Fruit fly (Drosophila melanogaster) whole organism, embryonic: ENCODE results near the gene P5CDh2.

Source experiments
- Abd-B ChIP-seq: fragments of 200-800 bp; sonication (Bioruptor generic); optimal IDR thresholded peaks from 2 replicates; lab custom pipeline; 2018; ENCODE audit warnings: missing biosample characterization, mild to moderate bottlenecking, missing genetic modification characterization, moderate library complexity
- BEAF-32 ChIP-seq: fragments of 200-800 bp; sonication (Bioruptor generic); optimal IDR thresholded peaks from 3 replicates; lab custom pipeline; 2017; ENCODE audit warnings: missing biosample characterization, missing genetic modification characterization, mild to moderate bottlenecking, moderate library complexity, missing genetic modification reagents
- CG10431 ChIP-seq: fragments of 200-800 bp; sonication (Bioruptor generic); optimal IDR thresholded peaks from 3 replicates; lab custom pipeline; 2018; ENCODE audit warnings: missing biosample characterization, mild to moderate bottlenecking, missing genetic modification characterization
- CG10959 ChIP-seq: fragments of 200-800 bp; sonication (Bioruptor generic); IDR thresholded peaks from 2 replicates; pipeline ENCODE4 v1.3.6; 2022; ENCODE audit warnings: missing biosample characterization, missing genetic modification characterization
- CG12219 ChIP-seq: fragments of 200-800 bp; sonication (Bioruptor generic); optimal IDR thresholded peaks from 3 replicates; lab custom pipeline; 2018; ENCODE audit warnings: missing biosample characterization, mild to moderate bottlenecking, missing genetic modification characterization
- CG14667 ChIP-seq: fragments of 200-800 bp; sonication (Bioruptor generic); IDR thresholded peaks from 2 replicates; pipeline ENCODE4 v1.3.6; 2022; ENCODE audit warnings: missing biosample characterization, missing genetic modification characterization
- CG14860 ChIP-seq: fragments of 200-800 bp; sonication (Bioruptor generic); IDR thresholded peaks from 3 replicates; pipeline ENCODE4 v1.3.6; 2022; ENCODE audit warnings: missing biosample characterization, missing genetic modification characterization; ENCODE audit not compliant: partially characterized antibody
- CG15269 ChIP-seq: fragments of 200-800 bp; sonication (Bioruptor generic); optimal IDR thresholded peaks from 2 replicates; lab custom pipeline; 2018; ENCODE audit warnings: missing biosample characterization, mild to moderate bottlenecking, missing genetic modification characterization, moderate library complexity
- CG15479 ChIP-seq: fragments of 200-800 bp; sonication (Bioruptor generic); optimal IDR thresholded peaks from 3 replicates; lab custom pipeline; 2019; ENCODE audit warnings: missing biosample characterization, mild to moderate bottlenecking, missing genetic modification characterization, moderate library complexity
- CG17385 ChIP-seq: fragments of 200-800 bp; sonication (Bioruptor generic); optimal IDR thresholded peaks from 3 replicates; lab custom pipeline; 2018; ENCODE audit warnings: missing biosample characterization, mild to moderate bottlenecking, missing genetic modification characterization
- CG1792 ChIP-seq: fragments of 200-800 bp; sonication (Bioruptor generic); optimal IDR thresholded peaks from 2 replicates; lab custom pipeline; 2016; ENCODE audit warnings: missing biosample characterization, missing genetic modification characterization
- CG18476 ChIP-seq: fragments of 200-800 bp; sonication (Bioruptor generic); optimal IDR thresholded peaks from 2 replicates; lab custom pipeline; 2016; ENCODE audit warnings: missing biosample characterization, mild to moderate bottlenecking, missing genetic modification characterization
- CG34422 ChIP-seq: fragments of 200-800 bp; sonication (Bioruptor generic); IDR thresholded peaks from 3 replicates; pipeline ENCODE4 v1.3.6; 2022; ENCODE audit warnings: missing biosample characterization, missing genetic modification characterization
- CG3995 ChIP-seq: fragments of 200-800 bp; sonication (Bioruptor generic); optimal IDR thresholded peaks from 3 replicates; lab custom pipeline; 2016; ENCODE audit warnings: missing biosample characterization, missing genetic modification characterization
- CG42726 ChIP-seq: fragments of 200-800 bp; sonication (Bioruptor generic); IDR thresholded peaks from 2 replicates; pipeline ENCODE4 v1.3.6; 2022; ENCODE audit warnings: missing biosample characterization, missing genetic modification characterization; ENCODE audit not compliant: partially characterized antibody
- CG6272 ChIP-seq: fragments of 200-800 bp; sonication (Bioruptor generic); IDR thresholded peaks from 2 replicates; pipeline ENCODE4 v1.3.6; 2022; ENCODE audit warnings: missing biosample characterization, missing genetic modification characterization
- CG6689 ChIP-seq: fragments of 200-800 bp; sonication (Bioruptor generic); IDR thresholded peaks from 2 replicates; pipeline ENCODE4 v1.3.6; 2022; ENCODE audit warnings: missing biosample characterization, missing genetic modification characterization
- CG7745 ChIP-seq: fragments of 200-800 bp; sonication (Bioruptor generic); optimal IDR thresholded peaks from 2 replicates; lab custom pipeline; 2018; ENCODE audit warnings: missing biosample characterization, mild to moderate bottlenecking, missing genetic modification characterization, moderate library complexity
- CG9609 ChIP-seq: fragments of 200-800 bp; sonication (Bioruptor generic); optimal IDR thresholded peaks from 3 replicates; lab custom pipeline; 2016; ENCODE audit warnings: missing biosample characterization, missing genetic modification characterization
- CkIIα-i1 ChIP-seq: fragments of 200-800 bp; sonication (Bioruptor generic); IDR thresholded peaks from 2 replicates; pipeline ENCODE4 v1.3.6; 2022; ENCODE audit warnings: missing biosample characterization, missing genetic modification characterization
- Dbx ChIP-seq: fragments of 200-800 bp; sonication (Bioruptor generic); IDR thresholded peaks from 3 replicates; pipeline ENCODE4 v1.3.6; 2022; ENCODE audit warnings: missing biosample characterization, missing genetic modification characterization
- Dek ChIP-seq: fragments of 200-800 bp; sonication (Bioruptor generic); optimal IDR thresholded peaks from 3 replicates; lab custom pipeline; 2019; ENCODE audit warnings: missing biosample characterization, mild to moderate bottlenecking, missing genetic modification characterization, moderate library complexity
- Doc2 ChIP-seq: fragments of 200-800 bp; sonication (Bioruptor generic); IDR thresholded peaks from 2 replicates; pipeline ENCODE4 v1.3.6; 2022; ENCODE audit warnings: missing biosample characterization, missing genetic modification characterization
- Lim3 ChIP-seq: fragments of 200-800 bp; sonication (Bioruptor generic); IDR thresholded peaks from 2 replicates; pipeline ENCODE4 v1.3.6; 2022; ENCODE audit warnings: missing biosample characterization, missing genetic modification characterization
- NfI ChIP-seq: fragments of 200-800 bp; sonication (Bioruptor generic); optimal IDR thresholded peaks from 3 replicates; lab custom pipeline; 2018; ENCODE audit warnings: missing biosample characterization, mild to moderate bottlenecking, missing genetic modification characterization, moderate library complexity
- Opbp ChIP-seq: fragments of 200-800 bp; sonication (Bioruptor generic); IDR thresholded peaks from 3 replicates; pipeline ENCODE4 v1.3.6; 2022; ENCODE audit warnings: missing biosample characterization, missing genetic modification characterization; ENCODE audit not compliant: partially characterized antibody
- Rfx ChIP-seq: fragments of 200-800 bp; sonication (Bioruptor generic); IDR thresholded peaks from 2 replicates; pipeline ENCODE4 v1.3.6; 2022; ENCODE audit warnings: missing biosample characterization, missing genetic modification characterization
- Rx ChIP-seq: fragments of 200-800 bp; sonication (Bioruptor generic); IDR thresholded peaks from 2 replicates; pipeline ENCODE4 v1.3.6; 2022; ENCODE audit warnings: missing biosample characterization, missing genetic modification characterization
- ase ChIP-seq: fragments of 200-800 bp; sonication (Bioruptor generic); IDR thresholded peaks from 3 replicates; pipeline ENCODE4 v1.3.6; 2022; ENCODE audit warnings: missing biosample characterization, missing genetic modification characterization
- bbx ChIP-seq: fragments of 200-800 bp; sonication (Bioruptor generic); IDR thresholded peaks from 2 replicates; pipeline ENCODE4 v1.3.6; 2022; ENCODE audit warnings: missing biosample characterization, missing genetic modification characterization; ENCODE audit not compliant: partially characterized antibody
- dan ChIP-seq: fragments of 200-800 bp; sonication (Bioruptor generic); IDR thresholded peaks from 2 replicates; pipeline ENCODE4 v1.3.6; 2022; ENCODE audit warnings: missing biosample characterization, missing genetic modification characterization
- dysf ChIP-seq: fragments of 200-800 bp; sonication (Bioruptor generic); IDR thresholded peaks from 3 replicates; pipeline ENCODE4 v1.3.6; 2022; ENCODE audit warnings: missing biosample characterization, missing genetic modification characterization
- esg ChIP-seq: fragments of 200-800 bp; sonication (Bioruptor generic); conservative IDR thresholded peaks from 2 replicates; pipeline ENCODE4 v1.3.6; 2022; ENCODE audit warnings: missing biosample characterization, missing genetic modification characterization
- exex ChIP-seq: fragments of 200-800 bp; sonication (Bioruptor generic); optimal IDR thresholded peaks from 4 replicates; lab custom pipeline; 2018; ENCODE audit warnings: missing biosample characterization, mild to moderate bottlenecking, missing genetic modification characterization, moderate library complexity
- gsb-n ChIP-seq: fragments of 200-800 bp; sonication (Bioruptor generic); optimal IDR thresholded peaks from 3 replicates; lab custom pipeline; 2018; ENCODE audit warnings: missing biosample characterization, mild to moderate bottlenecking, missing genetic modification characterization
- kah ChIP-seq: fragments of 200-800 bp; sonication (Bioruptor generic); optimal IDR thresholded peaks from 2 replicates; lab custom pipeline; 2018; ENCODE audit warnings: missing biosample characterization, mild to moderate bottlenecking, missing genetic modification characterization
- knrl ChIP-seq: fragments of 200-800 bp; sonication (Bioruptor generic); IDR thresholded peaks from 3 replicates; pipeline ENCODE4 v1.3.6; 2022; ENCODE audit warnings: missing biosample characterization, missing genetic modification characterization; ENCODE audit not compliant: partially characterized antibody
- lbe ChIP-seq: fragments of 200-800 bp; sonication (Bioruptor generic); optimal IDR thresholded peaks from 2 replicates; lab custom pipeline; 2016; ENCODE audit warnings: missing biosample characterization, mild to moderate bottlenecking, missing genetic modification characterization
- lilli ChIP-seq: fragments of 200-800 bp; sonication (Bioruptor generic); optimal IDR thresholded peaks from 3 replicates; lab custom pipeline; 2016; ENCODE audit warnings: missing biosample characterization, missing genetic modification characterization
- oc ChIP-seq: fragments of 200-800 bp; sonication (Bioruptor generic); optimal IDR thresholded peaks from 2 replicates; lab custom pipeline; 2018; ENCODE audit warnings: missing biosample characterization, mild to moderate bottlenecking, missing genetic modification characterization, moderate library complexity
- pfk ChIP-seq: fragments of 200-800 bp; sonication (Bioruptor generic); optimal IDR thresholded peaks from 2 replicates; lab custom pipeline; 2018; ENCODE audit warnings: missing biosample characterization, mild to moderate bottlenecking, missing genetic modification characterization, moderate library complexity
- pho ChIP-seq: fragments of 200-800 bp; sonication (Bioruptor generic); optimal IDR thresholded peaks from 2 replicates; lab custom pipeline; 2016; ENCODE audit warnings: missing biosample characterization, missing genetic modification characterization
- pita ChIP-seq: fragments of 200-800 bp; sonication (Bioruptor generic); optimal IDR thresholded peaks from 2 replicates; lab custom pipeline; 2017; ENCODE audit warnings: missing biosample characterization, mild to moderate bottlenecking, missing genetic modification characterization
- pum ChIP-seq: fragments of 200-800 bp; sonication (Bioruptor generic); optimal IDR thresholded peaks from 2 replicates; lab custom pipeline; 2016; ENCODE audit warnings: missing biosample characterization, missing genetic modification characterization
- sim ChIP-seq: fragments of 200-800 bp; sonication (Bioruptor generic); IDR thresholded peaks from 2 replicates; pipeline ENCODE4 v1.3.6; 2022; ENCODE audit warnings: missing biosample characterization, missing genetic modification characterization
- sr ChIP-seq: fragments of 200-800 bp; sonication (Bioruptor generic); IDR thresholded peaks from 3 replicates; pipeline ENCODE4 v1.3.6; 2022; ENCODE audit warnings: missing biosample characterization, missing genetic modification characterization
- stc ChIP-seq: fragments of 200-800 bp; sonication (Bioruptor generic); IDR thresholded peaks from 2 replicates; pipeline ENCODE4 v1.3.6; 2022; ENCODE audit warnings: missing biosample characterization, missing genetic modification characterization
- sug ChIP-seq: fragments of 200-800 bp; optimal IDR thresholded peaks from 2 replicates; lab custom pipeline; 2019; ENCODE audit warnings: missing biosample characterization, mild to moderate bottlenecking, missing genetic modification characterization, moderate library complexity
- tio ChIP-seq: fragments of 200-800 bp; sonication (Bioruptor generic); optimal IDR thresholded peaks from 2 replicates; lab custom pipeline; 2017; ENCODE audit warnings: missing biosample characterization, missing genetic modification characterization, inconsistent platforms
- wor ChIP-seq: fragments of 200-800 bp; sonication (Bioruptor generic); IDR thresholded peaks from 2 replicates; pipeline ENCODE4 v1.3.6; 2022; ENCODE audit warnings: missing biosample characterization, missing genetic modification characterization

P5CDh2 gene

dm6 chr3R:21862137-21862850, 15.4 kb upstream of the P5CDh2 start (continued):
- peak; percentile 65 for TF ChIP-seq CG6689
- TF ChIP-seq NfI (GFP tag; lab: Kevin White, UChicago), result peak; percentile 52
- no peak for TF ChIP-seq Lim3 (GFP tag; lab: Robert Waterston, UW)
- TF ChIP-seq Dbx (GFP tag; lab: Robert Waterston, UW), result no peak
- no peak for TF ChIP-seq Rfx (GFP tag; lab: Robert Waterston, UW)
- TF ChIP-seq tio (GFP tag; lab: Kevin White, UChicago), result peak; percentile 54
- no peak for TF ChIP-seq exex (tag; lab: Kevin White, UChicago)
- TF ChIP-seq pfk, result no peak
- TF ChIP-seq lbe, result no peak
- TF ChIP-seq CG9609 (GFP tag; lab: Kevin White, UChicago), result no peak
- TF ChIP-seq CG14860 (GFP tag; lab: Robert Waterston, UW), result no peak
- TF ChIP-seq oc (tag; lab: Kevin White, UChicago), result peak; percentile 87
- TF ChIP-seq BEAF-32 (GFP tag; lab: Kevin White, UChicago), result no peak
- TF ChIP-seq CG1792 (GFP tag; lab: Kevin White, UChicago), result no peak
- TF ChIP-seq Dek (tag; lab: Kevin White, UChicago), result peak; percentile 63
- TF ChIP-seq CG18476 (GFP tag; lab: Kevin White, UChicago), result peak; percentile 31
- peak; percentile 94 for TF ChIP-seq gsb-n (tag; lab: Kevin White, UChicago)
- peak; percentile 74 for TF ChIP-seq CG34422
- no peak for TF ChIP-seq pita (GFP tag; lab: Kevin White, UChicago)
- TF ChIP-seq CG10431 (GFP tag; lab: Kevin White, UChicago), result peak; percentile 88
- peak; percentile 77 for TF ChIP-seq CG17385
- no peak for TF ChIP-seq Opbp (GFP tag; lab: Robert Waterston, UW)
- TF ChIP-seq Rx (GFP tag; lab: Robert Waterston, UW), result peak; percentile 65
- peak; percentile 65 for TF ChIP-seq esg
- TF ChIP-seq CG12219, result peak; percentile 85
- no peak for TF ChIP-seq Doc2
- TF ChIP-seq stc (GFP tag; lab: Robert Waterston, UW), result peak; percentile 82
- peak; percentile 50; the same call in 1 of the 3 replicates for TF ChIP-seq ase (GFP tag; lab: Robert Waterston, UW)
- no peak for TF ChIP-seq dan (GFP tag; lab: Robert Waterston, UW)
- 0 out of 3 replicates have a peak, but pooled peaks have one; percentile 33 for TF ChIP-seq sr (GFP tag; lab: Robert Waterston, UW)
- TF ChIP-seq knrl, result no peak
- TF ChIP-seq CG3995 (GFP tag; lab: Kevin White, UChicago), result no peak
- TF ChIP-seq lilli (GFP tag; lab: Kevin White, UChicago), result peak; percentile 42
- peak; percentile 50; the same call in 1 of the 3 replicates for TF ChIP-seq dysf (GFP tag; lab: Robert Waterston, UW)
- peak; percentile 74; the same call in 1 of the 2 replicates for TF ChIP-seq wor
- TF ChIP-seq bbx (GFP tag; lab: Robert Waterston, UW), result no peak
- peak; percentile 74 for TF ChIP-seq CG15269 (tag; lab: Kevin White, UChicago)
- no peak for TF ChIP-seq CkIIα-i1 (GFP tag; lab: Robert Waterston, UW)
- TF ChIP-seq kah, result peak; percentile 43
- peak; percentile 17; the same call in 1 of the 2 replicates for TF ChIP-seq CG6272
- no peak for TF ChIP-seq sug (tag; lab: Kevin White, UChicago)
- peak; percentile 69 for TF ChIP-seq pum (GFP tag; lab: Kevin White, UChicago)
- TF ChIP-seq CG42726 (GFP tag; lab: Robert Waterston, UW), result no peak
- TF ChIP-seq CG14667 (GFP tag; lab: Robert Waterston, UW), result no peak
- TF ChIP-seq CG15479 (GFP tag; lab: Kevin White, UChicago), result no peak
- peak; percentile 59; the same call in 1 of the 2 replicates for TF ChIP-seq sim (GFP tag; lab: Robert Waterston, UW)
- TF ChIP-seq Abd-B (GFP tag; lab: Kevin White, UChicago), result peak; percentile 67
- no peak for TF ChIP-seq pho
- no peak for TF ChIP-seq CG7745 (tag; lab: Kevin White, UChicago)
- peak; percentile 54 for TF ChIP-seq CG10959 (GFP tag; lab: Robert Waterston, UW)
